Worm (Caenorhabditis elegans): ENCODE results near the gene lgc-37.

Gene lgc-37

DNA sequence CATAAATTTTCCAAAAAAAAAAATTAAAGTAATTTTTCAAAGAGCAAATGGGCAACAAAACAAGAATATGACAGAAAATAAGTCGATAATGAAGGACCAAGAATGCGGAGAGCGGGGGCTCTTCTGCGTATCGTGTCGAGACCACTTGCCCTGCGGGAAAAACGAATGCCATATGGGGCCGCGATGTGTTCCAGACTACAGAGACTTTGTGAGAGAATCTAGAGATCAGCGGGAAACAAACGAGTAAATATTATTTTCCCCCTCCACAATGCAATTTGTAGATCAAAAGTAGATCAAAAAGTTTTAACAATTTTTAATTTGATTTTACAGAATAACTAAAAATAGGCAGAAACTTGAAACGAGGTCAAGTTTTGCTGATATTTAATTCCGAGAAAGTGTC lies 55.2 kb downstream of the lgc-37 start:
- TF ChIP-seq pha-4 (tag; optimal IDR thresholded peaks at IDR 0.05) (no peak), ceh-18 (tag; optimal IDR thresholded peaks at IDR 0.05) (no peak), ceh-34 (tag; optimal IDR thresholded peaks at IDR 0.05) (no peak), dmd-4 (tag; optimal IDR thresholded peaks at IDR 0.05; ENCODE audit: borderline replicate concordance) (no peak)

ce11 chrIII:12841328-12841727 lies 56.4 kb downstream of the lgc-37 start:
- no peak for TF ChIP-seq hlh-30 (tag; optimal IDR thresholded peaks at IDR 0.05; ENCODE audit: insufficient read depth)
- peak; percentile 22 for TF ChIP-seq unc-42 (tag; optimal IDR thresholded peaks at IDR 0.05)
